Worm (Caenorhabditis elegans) whole organism, L4/young adult: ENCODE measurements around the gene snf-11.

Experiments used
- W03F9.2 ChIP-seq: fragments of 150-350 bp; optimal IDR thresholded peaks from 2 replicates; lab custom pipeline; 2014; ENCODE audit warnings: missing biosample characterization, missing genetic modification characterization
- dao-5 ChIP-seq: sonication (generic microtip); optimal IDR thresholded peaks from 2 replicates; lab custom pipeline; 2016; ENCODE audit warnings: missing genotype, missing genetic modification characterization, moderate library complexity, missing compliant biosample characterization
- him-1 ChIP-seq: sonication (generic microtip); optimal IDR thresholded peaks from 2 replicates; lab custom pipeline; 2016; ENCODE audit warnings: missing genotype, missing genetic modification reagents, missing genetic modification characterization, missing compliant biosample characterization

- no peak for TF ChIP-seq him-1
- no peak for TF ChIP-seq dao-5 (tag; lab: Kevin White, UChicago)
- TF ChIP-seq W03F9.2 (tag; lab: Kevin White, UChicago) = no peak
Observed at ce11 chrV:11352893-11353292, 44.6 kb upstream of the snf-11 start, which contains the start of gene npr-25.
